Worm (Caenorhabditis elegans) whole organism, dauer: ENCODE results near the gene vha-20.

Experiments
- unc-62 ChIP-seq: sonication (generic microtip); optimal IDR thresholded peaks from 2 replicates; lab custom pipeline; 2017; ENCODE audit warnings: missing biosample characterization, missing genetic modification reagents, missing genetic modification characterization

The vha-20 gene

ce11 chrX:14164234-14164633 lies at the start of gene vha-20:
vha-20 (minus strand) TSS chrX:14164506.
- TF ChIP-seq unc-62 = no peak

- TF ChIP-seq unc-62 = no peak
These were observed 49.0 kb upstream of the vha-20 start for ce11 chrX:14213314-14213713.

- no peak for TF ChIP-seq unc-62
These were observed 43.6 kb upstream of the vha-20 start, which contains the start of gene ceh-37 for ce11 chrX:14207942-14208341. ceh-37 (minus strand) TSS chrX:14208000.

ce11 chrX:14206321-14206720 lies 42.0 kb upstream of the vha-20 start:
- no peak for TF ChIP-seq unc-62

- no peak for TF ChIP-seq unc-62
These were observed 29.9 kb upstream of the vha-20 start for ce11 chrX:14194251-14194650.

ce11 chrX:14186466-14186865 lies 22.2 kb upstream of the vha-20 start, which contains the start of gene ceh-36:
ceh-36 (minus strand) TSS chrX:14186566.
- no peak for TF ChIP-seq unc-62

ce11 chrX:14185631-14186030 lies 21.3 kb upstream of the vha-20 start:
- TF ChIP-seq unc-62 = no peak

- TF ChIP-seq unc-62 = no peak
These were observed 18.2 kb upstream of the vha-20 start for ce11 chrX:14182514-14182913.

ce11 chrX:14180151-14180550 lies 15.8 kb upstream of the vha-20 start, which contains the start of gene C37E2.3:
C37E2.3 (plus strand) TSS chrX:14180451.
- TF ChIP-seq unc-62 = no peak

- no peak for TF ChIP-seq unc-62
These were observed 15.2 kb upstream of the vha-20 start for ce11 chrX:14179488-14179887.

- no peak for TF ChIP-seq unc-62
These were observed 14.4 kb upstream of the vha-20 start, which contains the start of gene C37E2.10 for ce11 chrX:14178688-14179087. C37E2.10 (plus strand) TSS chrX:14178988.

ce11 chrX:14175740-14176139 lies 11.4 kb upstream of the vha-20 start, which contains the start of gene C37E2.2:
C37E2.2 (plus strand) TSS chrX:14176040.
- no peak for TF ChIP-seq unc-62

- TF ChIP-seq unc-62 = no peak
These were observed 9.5 kb upstream of the vha-20 start, which contains the start of gene idhb-1 for ce11 chrX:14173850-14174249. idhb-1 (minus strand) TSS chrX:14174063.

- no peak for TF ChIP-seq unc-62
These were observed 5.3 kb upstream of the vha-20 start, which contains the start of gene sym-4 for ce11 chrX:14169569-14170031. sym-4 (minus strand) TSS chrX:14169619.

- TF ChIP-seq unc-62 = no peak
These were observed 850 bp upstream of the vha-20 start for ce11 chrX:14165156-14165555.

ce11 chrX:14161684-14162347 lies 2.5 kb downstream of the vha-20 start, which contains the start of gene lgc-25:
lgc-25 (minus strand) TSS chrX:14161734.
- no peak for TF ChIP-seq unc-62

- no peak for TF ChIP-seq unc-62
These were observed 7.4 kb downstream of the vha-20 start, which contains the start of gene ceh-90 for ce11 chrX:14156913-14157312. ceh-90 (minus strand) TSS chrX:14157013.

ce11 chrX:14152644-14153043 lies 11.7 kb downstream of the vha-20 start:
- no peak for TF ChIP-seq unc-62
